Worm (Caenorhabditis elegans) whole organism, L1 larva: ENCODE results near the gene srab-8.

Experiments used
- C04F5.9 ChIP-seq: sonication (generic microtip); optimal IDR thresholded peaks from 2 replicates; lab custom pipeline; 2016; ENCODE audit warnings: missing genetic modification characterization, missing compliant biosample characterization
- C34B4.2 ChIP-seq: sonication (generic microtip); optimal IDR thresholded peaks from 2 replicates; lab custom pipeline; 2017; ENCODE audit warnings: mild to moderate bottlenecking, missing genetic modification characterization, missing compliant biosample characterization
- F16B12.6 ChIP-seq: fragments of 150-350 bp; optimal IDR thresholded peaks from 2 replicates; lab custom pipeline; 2014; ENCODE audit warnings: missing biosample characterization, missing genetic modification characterization
- Y116A8C.19 ChIP-seq: sonication (generic microtip); optimal IDR thresholded peaks from 2 replicates; lab custom pipeline; 2016; ENCODE audit warnings: missing compliant biosample characterization, missing genetic modification characterization, borderline replicate concordance
- aly-2 ChIP-seq: fragments of 150-350 bp; optimal IDR thresholded peaks from 2 replicates; lab custom pipeline; 2014; ENCODE audit warnings: missing biosample characterization, missing genetic modification characterization
- blmp-1 ChIP-seq: fragments of 150-350 bp; optimal IDR thresholded peaks from 2 replicates; lab custom pipeline; 2014; ENCODE audit warnings: missing biosample characterization, missing genetic modification characterization
- ceh-82 ChIP-seq, 3 experiments: fragments of 150-350 bp in 1 of 3; sonication (generic microtip) in 2 of 3; optimal IDR thresholded peaks; 2 replicates each; lab custom pipeline; 2014 to 2017; ENCODE audit warnings: missing biosample characterization in 3 of 3, missing genetic modification characterization in 3 of 3
- ces-1 ChIP-seq: fragments of 150-350 bp; optimal IDR thresholded peaks from 2 replicates; lab custom pipeline; 2014; ENCODE audit warnings: missing biosample characterization, missing genetic modification reagents, missing genetic modification characterization
- egl-13 ChIP-seq: sonication (generic microtip); optimal IDR thresholded peaks from 2 replicates; lab custom pipeline; 2016; ENCODE audit warnings: missing genotype, missing genetic modification reagents, missing genetic modification characterization, missing compliant biosample characterization
- egl-27 ChIP-seq, 2 experiments: fragments of 150-350 bp in 1 of 2; sonication (generic microtip); optimal IDR thresholded peaks; 3 replicates each; lab custom pipeline; 2017 to 2018; ENCODE audit warnings: missing biosample characterization in 2 of 2, missing genetic modification characterization in 2 of 2, missing genetic modification reagents in 2 of 2
- elt-3 ChIP-seq, 6 experiments: fragments of 150-350 bp in 1 of 6; sonication (generic microtip); optimal IDR thresholded peaks; 2 replicates each; lab custom pipeline; 2017 to 2018; ENCODE audit warnings: missing biosample characterization in 6 of 6, missing genetic modification characterization in 6 of 6, inconsistent platforms in 1 of 6
- fkh-8 ChIP-seq: sonication (generic microtip); optimal IDR thresholded peaks from 2 replicates; lab custom pipeline; 2016; ENCODE audit warnings: mild to moderate bottlenecking, missing genetic modification characterization, missing compliant biosample characterization
- fos-1 ChIP-seq: fragments of 150-350 bp; optimal IDR thresholded peaks from 2 replicates; lab custom pipeline; 2014; ENCODE audit warnings: missing biosample characterization, missing genetic modification characterization
- hlh-17 ChIP-seq: fragments of 200-800 bp; sonication (Bioruptor generic); optimal IDR thresholded peaks from 2 replicates; lab custom pipeline; 2018; ENCODE audit warnings: missing genetic modification characterization, mild to moderate bottlenecking, missing compliant biosample characterization, moderate library complexity, borderline replicate concordance
- irx-1 ChIP-seq: sonication (generic microtip); optimal IDR thresholded peaks from 2 replicates; lab custom pipeline; 2016; ENCODE audit warnings: missing genetic modification characterization, missing compliant biosample characterization
- isw-1 ChIP-seq: fragments of 200-800 bp; sonication (Bioruptor generic); IDR thresholded peaks from 2 replicates; pipeline ENCODE4 v1.3.6; 2022; ENCODE audit warnings: missing genetic modification characterization, missing compliant biosample characterization
- lin-14 ChIP-seq: fragments of 200-800 bp; sonication (Bioruptor generic); optimal IDR thresholded peaks from 2 replicates; lab custom pipeline; 2018; ENCODE audit warnings: mild to moderate bottlenecking, missing genetic modification characterization, moderate library complexity, missing compliant biosample characterization
- lir-3 ChIP-seq: sonication (generic microtip); optimal IDR thresholded peaks from 2 replicates; lab custom pipeline; 2016; ENCODE audit warnings: mild to moderate bottlenecking, missing genetic modification characterization, moderate library complexity, missing compliant biosample characterization; ENCODE audit not compliant: poor library complexity
- mdl-1 ChIP-seq, 2 experiments: fragments of 150-350 bp; optimal IDR thresholded peaks; 2 replicates each; lab custom pipeline; 2014 to 2017; ENCODE audit warnings: missing biosample characterization in 2 of 2, missing genetic modification characterization in 2 of 2, inconsistent platforms in 1 of 2
- nhr-12 ChIP-seq: sonication (generic microtip); optimal IDR thresholded peaks from 2 replicates; lab custom pipeline; 2017; ENCODE audit warnings: missing biosample characterization, missing genetic modification characterization
- nhr-20 ChIP-seq: sonication (generic microtip); optimal IDR thresholded peaks from 2 replicates; lab custom pipeline; 2016; ENCODE audit warnings: mild to moderate bottlenecking, missing genetic modification characterization, missing compliant biosample characterization
- nhr-28 ChIP-seq: fragments of 150-350 bp; optimal IDR thresholded peaks from 2 replicates; lab custom pipeline; 2014; ENCODE audit warnings: missing biosample characterization, missing genetic modification characterization
- nhr-47 ChIP-seq: sonication (generic microtip); optimal IDR thresholded peaks from 2 replicates; lab custom pipeline; 2016; ENCODE audit warnings: mild to moderate bottlenecking, missing genetic modification characterization, moderate library complexity, missing compliant biosample characterization
- nhr-71 ChIP-seq: sonication (generic microtip); optimal IDR thresholded peaks from 2 replicates; lab custom pipeline; 2016; ENCODE audit warnings: mild to moderate bottlenecking, missing genetic modification characterization, moderate library complexity, missing compliant biosample characterization
- nhr-84 ChIP-seq: sonication (generic microtip); optimal IDR thresholded peaks from 2 replicates; lab custom pipeline; 2017; ENCODE audit warnings: missing biosample characterization, missing genetic modification characterization
- nhr-85 ChIP-seq: sonication (generic microtip); peaks from one replicate; lab custom pipeline; 2016; ENCODE audit warnings: missing genetic modification characterization, inconsistent platforms, missing compliant biosample characterization
- skn-1 ChIP-seq: fragments of 150-350 bp; optimal IDR thresholded peaks from 2 replicates; lab custom pipeline; 2014; ENCODE audit warnings: missing biosample characterization, missing genetic modification characterization
- snu-23 ChIP-seq: sonication (generic microtip); optimal IDR thresholded peaks from 2 replicates; lab custom pipeline; 2016; ENCODE audit warnings: missing genetic modification characterization, missing compliant biosample characterization
- sox-4 ChIP-seq: sonication (generic microtip); optimal IDR thresholded peaks from 2 replicates; lab custom pipeline; 2016; ENCODE audit warnings: missing genetic modification characterization, missing compliant biosample characterization
- sptf-1 ChIP-seq: fragments of 150-350 bp; optimal IDR thresholded peaks from 2 replicates; lab custom pipeline; 2014; ENCODE audit warnings: missing biosample characterization, missing genetic modification characterization
- sup-37 ChIP-seq: fragments of 200-800 bp; sonication (Bioruptor generic); optimal IDR thresholded peaks from 2 replicates; lab custom pipeline; 2018; ENCODE audit warnings: mild to moderate bottlenecking, missing genetic modification characterization, missing compliant biosample characterization
- tbx-2 ChIP-seq: sonication (generic microtip); optimal IDR thresholded peaks from 2 replicates; lab custom pipeline; 2016; ENCODE audit warnings: missing genetic modification characterization, missing compliant biosample characterization
- tlp-1 ChIP-seq: fragments of 150-350 bp; optimal IDR thresholded peaks from 2 replicates; lab custom pipeline; 2014; ENCODE audit warnings: missing biosample characterization, missing genetic modification characterization
- unc-30 ChIP-seq: sonication (generic microtip); optimal IDR thresholded peaks from 2 replicates; lab custom pipeline; 2017; ENCODE audit warnings: missing biosample characterization, missing genetic modification characterization
- unc-98 ChIP-seq: fragments of 200-800 bp; sonication (Bioruptor generic); IDR thresholded peaks from 2 replicates; pipeline ENCODE4 v1.3.6; 2022; ENCODE audit warnings: missing genetic modification characterization, missing compliant biosample characterization
- xbp-1 ChIP-seq: sonication (generic microtip); optimal IDR thresholded peaks from 2 replicates; lab custom pipeline; 2016; ENCODE audit warnings: missing genetic modification characterization, missing compliant biosample characterization
- zag-1 ChIP-seq: fragments of 150-350 bp; optimal IDR thresholded peaks from 2 replicates; lab custom pipeline; 2014; ENCODE audit warnings: missing biosample characterization, missing genetic modification characterization
- ztf-11 ChIP-seq, 2 experiments: sonication (generic microtip); optimal IDR thresholded peaks; 2 replicates each; lab custom pipeline; 2016 to 2017; ENCODE audit warnings: missing genetic modification characterization in 2 of 2, missing biosample characterization in 1 of 2, missing compliant biosample characterization in 1 of 2
- ztf-4 ChIP-seq: fragments of 150-350 bp; optimal IDR thresholded peaks from 2 replicates; lab custom pipeline; 2014; ENCODE audit warnings: missing biosample characterization, missing genetic modification characterization

Gene srab-8

ce11 chrV:3149910-3150428, 26.3 kb upstream of the srab-8 start:
- TF ChIP-seq nhr-28 (tag; lab: Kevin White, UChicago) (no peak), sup-37 (GFP tag; lab: Kevin White, UChicago) (no peak), zag-1 (tag; lab: Kevin White, UChicago) (no peak), ces-1 (no peak), lin-14 (GFP tag; lab: Kevin White, UChicago) (no peak), hlh-17 (no peak)

- TF ChIP-seq nhr-71 (tag; lab: Kevin White, UChicago) (no peak), sox-4 (tag; lab: Kevin White, UChicago) (no peak), aly-2 (tag; lab: Kevin White, UChicago) (no peak), ces-1 (no peak), ceh-82 (tag; optimal IDR thresholded peaks at IDR 0.05; lab: Kevin White, UChicago) (no peak), tbx-2 (tag; lab: Kevin White, UChicago) (no peak), C34B4.2 (tag; lab: Kevin White, UChicago) (no peak), fkh-8 (tag; lab: Kevin White, UChicago) (no peak), fos-1 (tag; lab: Kevin White, UChicago) (no peak), ztf-11 (tag; optimal IDR thresholded peaks at IDR 0.05; lab: Kevin White, UChicago) (no peak), lin-14 (GFP tag; lab: Kevin White, UChicago) (no peak), nhr-47 (tag; lab: Kevin White, UChicago) (no peak)
Observed at ce11 chrV:3151862-3152261, 24.4 kb upstream of the srab-8 start, which contains the start of gene srab-6. Gene srab-6 (minus strand): TSS chrV:3151962.

- TF ChIP-seq sptf-1: no peak
- no peak for TF ChIP-seq nhr-84
Observed at ce11 chrV:3155072-3155471, 21.2 kb upstream of the srab-8 start, which contains the start of gene srab-7. Gene srab-7 (minus strand): TSS chrV:3155172.

ce11 chrV:3156786-3157185, 19.5 kb upstream of the srab-8 start, which contains the start of gene exh-1:
Gene exh-1 (plus strand): TSS chrV:3157086.
- TF ChIP-seq lin-14 (GFP tag; lab: Kevin White, UChicago) (no peak), unc-98 (GFP tag; lab: Robert Waterston, UW) (no peak), isw-1 (GFP tag; lab: Robert Waterston, UW) (no peak), lir-3 (tag; lab: Kevin White, UChicago) (no peak), egl-27 (tag; optimal IDR thresholded peaks at IDR 0.05; lab: Kevin White, UChicago) (no peak), Y116A8C.19 (tag; lab: Kevin White, UChicago) (no peak), tlp-1 (tag; lab: Kevin White, UChicago) (no peak), ztf-4 (tag; lab: Kevin White, UChicago) (no peak)

- TF ChIP-seq mdl-1 (tag; optimal IDR thresholded peaks at IDR 0.05; lab: Kevin White, UChicago): no peak
- TF ChIP-seq nhr-12: no peak
- TF ChIP-seq C04F5.9 (tag; lab: Kevin White, UChicago): no peak
- no peak for TF ChIP-seq xbp-1 (tag; lab: Kevin White, UChicago)
- TF ChIP-seq skn-1 (tag; lab: Kevin White, UChicago): no peak
- TF ChIP-seq egl-27 (tag; optimal IDR thresholded peaks at IDR 0.05; lab: Kevin White, UChicago): no peak
- no peak for TF ChIP-seq egl-13 (tag; lab: Kevin White, UChicago)
- TF ChIP-seq elt-3 (tag; optimal IDR thresholded peaks at IDR 0.05; lab: Kevin White, UChicago): no peak
- TF ChIP-seq tbx-2 (tag; lab: Kevin White, UChicago): no peak
- TF ChIP-seq nhr-20 (tag; lab: Kevin White, UChicago): no peak
- TF ChIP-seq lir-3 (tag; lab: Kevin White, UChicago): no peak
- no peak for TF ChIP-seq F16B12.6 (tag; lab: Kevin White, UChicago)
- TF ChIP-seq unc-30 (tag; lab: Kevin White, UChicago): no peak
- no peak for TF ChIP-seq irx-1 (tag; lab: Kevin White, UChicago)
- TF ChIP-seq nhr-85 (tag; lab: Kevin White, UChicago): no peak
- no peak for TF ChIP-seq blmp-1 (tag; lab: Kevin White, UChicago)
- TF ChIP-seq snu-23 (GFP tag; lab: Kevin White, UChicago): no peak
- TF ChIP-seq fos-1 (tag; lab: Kevin White, UChicago): no peak
Observed at ce11 chrV:3158379-3158778, 17.9 kb upstream of the srab-8 start.
